Worm (Caenorhabditis elegans) whole organism, early embryonic: ENCODE results near the gene Y39A1A.9.

ENCODE experiments used
- B0310.2 ChIP-seq: sonication (generic microtip); optimal IDR thresholded peaks from 2 replicates; lab custom pipeline; 2016; ENCODE audit warnings: mild to moderate bottlenecking, missing genetic modification characterization, missing compliant biosample characterization
- F13C5.2 ChIP-seq: sonication (generic microtip); optimal IDR thresholded peaks from 2 replicates; lab custom pipeline; 2017; ENCODE audit warnings: mild to moderate bottlenecking, missing genetic modification characterization, inconsistent platforms, missing compliant biosample characterization
- aly-1 ChIP-seq: sonication (generic microtip); optimal IDR thresholded peaks from 2 replicates; lab custom pipeline; 2016; ENCODE audit warnings: missing genetic modification characterization, missing compliant biosample characterization
- ama-1 ChIP-seq: fragments of 150-350 bp; optimal IDR thresholded peaks from 2 replicates; lab custom pipeline; 2014
- ceh-13 ChIP-seq: fragments of 200-800 bp; sonication (Bioruptor generic); optimal IDR thresholded peaks from 2 replicates; lab custom pipeline; 2018; ENCODE audit warnings: mild to moderate bottlenecking, missing genetic modification characterization, missing compliant biosample characterization
- ceh-36 ChIP-seq: sonication (generic microtip); optimal IDR thresholded peaks from 2 replicates; lab custom pipeline; 2016; ENCODE audit warnings: missing genetic modification characterization, inconsistent platforms, missing compliant biosample characterization
- ets-7 ChIP-seq: sonication (generic microtip); optimal IDR thresholded peaks from 2 replicates; lab custom pipeline; 2016; ENCODE audit warnings: missing genotype, missing genetic modification characterization, missing compliant biosample characterization
- flt-1 ChIP-seq: fragments of 200-800 bp; sonication (Bioruptor generic); IDR thresholded peaks from 2 replicates; pipeline ENCODE4 v1.3.6; 2022; ENCODE audit warnings: missing genetic modification characterization, missing compliant biosample characterization
- hmbx-1 ChIP-seq: sonication (generic microtip); optimal IDR thresholded peaks from 2 replicates; lab custom pipeline; 2016; ENCODE audit warnings: mild to moderate bottlenecking, missing genetic modification characterization, missing compliant biosample characterization
- hmg-4 ChIP-seq: fragments of 200-800 bp; sonication (Bioruptor generic); optimal IDR thresholded peaks from 2 replicates; lab custom pipeline; 2018; ENCODE audit warnings: mild to moderate bottlenecking, missing genetic modification characterization, missing compliant biosample characterization
- hnd-1 ChIP-seq: sonication (generic microtip); optimal IDR thresholded peaks from 2 replicates; lab custom pipeline; 2016; ENCODE audit warnings: missing genetic modification characterization, missing compliant biosample characterization
- pes-1 ChIP-seq: fragments of 200-800 bp; sonication (Bioruptor generic); IDR thresholded peaks from 2 replicates; pipeline ENCODE4 v1.3.6; 2022; ENCODE audit warnings: missing genetic modification reagents, missing genetic modification characterization, missing compliant biosample characterization
- scrt-1 ChIP-seq: fragments of 200-800 bp; sonication (Bioruptor generic); IDR thresholded peaks from 2 replicates; pipeline ENCODE4 v1.3.6; 2022; ENCODE audit warnings: missing genetic modification characterization, missing compliant biosample characterization
- sea-1 ChIP-seq: fragments of 200-800 bp; sonication (Bioruptor generic); conservative IDR thresholded peaks from 2 replicates; pipeline ENCODE4 v1.3.6; 2022; ENCODE audit warnings: missing genetic modification characterization, missing compliant biosample characterization
- tbx-11 ChIP-seq: fragments of 200-800 bp; sonication (Bioruptor generic); IDR thresholded peaks from 2 replicates; pipeline ENCODE4 v1.3.6; 2022; ENCODE audit warnings: missing genetic modification characterization, missing compliant biosample characterization
- tbx-37 ChIP-seq: fragments of 200-800 bp; sonication (Bioruptor generic); conservative IDR thresholded peaks from 2 replicates; pipeline ENCODE4 v1.3.6; 2022; ENCODE audit warnings: missing genetic modification reagents, missing genetic modification characterization, missing compliant biosample characterization
- tra-4 ChIP-seq: sonication (generic microtip); optimal IDR thresholded peaks from 2 replicates; lab custom pipeline; 2017; ENCODE audit warnings: missing genetic modification characterization, missing compliant biosample characterization

Y39A1A.9 gene

ce11 chrIII:10638339-10639021 lies 5.2 kb upstream of the Y39A1A.9 start, which contains the start of gene Y39A1A.27:
Y39A1A.27 (plus strand) TSS chrIII:10638971.
- TF ChIP-seq hmg-4: no peak
- TF ChIP-seq hmbx-1 (tag; lab: Kevin White, UChicago): no peak
- no peak for TF ChIP-seq ceh-36 (tag; lab: Kevin White, UChicago)
- no peak for TF ChIP-seq aly-1 (tag; lab: Kevin White, UChicago)
- TF ChIP-seq ceh-13 (GFP tag; lab: Kevin White, UChicago): no peak
- TF ChIP-seq ama-1 (lab: Kevin White, UChicago): no peak
- TF ChIP-seq tbx-11: no peak

ce11 chrIII:10637933-10638332 lies 4.6 kb upstream of the Y39A1A.9 start:
- TF ChIP-seq sea-1 (GFP tag; lab: Robert Waterston, UW) (no peak), aly-1 (tag; lab: Kevin White, UChicago) (no peak), pes-1 (GFP tag; lab: Robert Waterston, UW) (no peak), ets-7 (no peak), scrt-1 (no peak), ceh-13 (GFP tag; lab: Kevin White, UChicago) (no peak), F13C5.2 (no peak), tra-4 (no peak), hnd-1 (no peak), flt-1 (GFP tag; lab: Robert Waterston, UW) (no peak), hmg-4 (no peak), hmbx-1 (tag; lab: Kevin White, UChicago) (no peak), tbx-11 (no peak), tbx-37 (no peak), ama-1 (lab: Kevin White, UChicago) (no peak), B0310.2 (tag; lab: Kevin White, UChicago) (no peak)

ce11 chrIII:10636493-10637031 lies 3.3 kb upstream of the Y39A1A.9 start:
- TF ChIP-seq aly-1 (tag; lab: Kevin White, UChicago) (no peak), ama-1 (lab: Kevin White, UChicago) (no peak), F13C5.2 (no peak), ceh-36 (tag; lab: Kevin White, UChicago) (no peak), hmbx-1 (tag; lab: Kevin White, UChicago) (no peak), tra-4 (no peak), B0310.2 (tag; lab: Kevin White, UChicago) (no peak), flt-1 (GFP tag; lab: Robert Waterston, UW) (no peak), tbx-11 (no peak), pes-1 (GFP tag; lab: Robert Waterston, UW) (no peak), ceh-13 (GFP tag; lab: Kevin White, UChicago) (no peak), ets-7 (no peak), sea-1 (GFP tag; lab: Robert Waterston, UW) (no peak), hmg-4 (no peak), scrt-1 (no peak), tbx-37 (no peak), hnd-1 (no peak)

ce11 chrIII:10634576-10634975 lies 1.3 kb upstream of the Y39A1A.9 start:
- TF ChIP-seq tbx-11 (no peak), pes-1 (GFP tag; lab: Robert Waterston, UW) (no peak), hmg-4 (no peak), flt-1 (GFP tag; lab: Robert Waterston, UW) (no peak), B0310.2 (tag; lab: Kevin White, UChicago) (no peak), ets-7 (no peak), F13C5.2 (no peak), tbx-37 (no peak), ceh-13 (GFP tag; lab: Kevin White, UChicago) (no peak)

- TF ChIP-seq ceh-13 (GFP tag; lab: Kevin White, UChicago): no peak
- no peak for TF ChIP-seq B0310.2 (tag; lab: Kevin White, UChicago)
- no peak for TF ChIP-seq ets-7
- TF ChIP-seq hmbx-1 (tag; lab: Kevin White, UChicago): no peak
- TF ChIP-seq tbx-11: no peak
- no peak for TF ChIP-seq tra-4
- TF ChIP-seq ceh-36 (tag; lab: Kevin White, UChicago): no peak
- TF ChIP-seq flt-1 (GFP tag; lab: Robert Waterston, UW): 0 out of 2 replicates have a peak, but pooled peaks have one; percentile 8
- peak; percentile 47 for TF ChIP-seq aly-1 (tag; lab: Kevin White, UChicago)
- TF ChIP-seq F13C5.2: no peak
- no peak for TF ChIP-seq tbx-37
Measured at ce11 chrIII:10634034-10634433, 733 bp upstream of the Y39A1A.9 start.

ce11 chrIII:10632590-10633402 lies 505 bp downstream of the Y39A1A.9 start, which contains the start of gene Y39A1A.10:
Y39A1A.10 (plus strand) TSS chrIII:10632728.
- no peak for TF ChIP-seq flt-1 (GFP tag; lab: Robert Waterston, UW)
- no peak for TF ChIP-seq aly-1 (tag; lab: Kevin White, UChicago)
- TF ChIP-seq scrt-1: no peak
- TF ChIP-seq ama-1 (lab: Kevin White, UChicago): no peak
- no peak for TF ChIP-seq ceh-13 (GFP tag; lab: Kevin White, UChicago)
- TF ChIP-seq tbx-11: no peak
- TF ChIP-seq hmbx-1 (tag; lab: Kevin White, UChicago): no peak
- no peak for TF ChIP-seq ceh-36 (tag; lab: Kevin White, UChicago)
- no peak for TF ChIP-seq hnd-1

- TF ChIP-seq hnd-1 (no peak), tbx-11 (no peak), F13C5.2 (no peak), flt-1 (GFP tag; lab: Robert Waterston, UW) (no peak)
Measured at ce11 chrIII:10631870-10632509, 1.3 kb downstream of the Y39A1A.9 start.
